Fruit fly (Drosophila melanogaster): ENCODE data around the gene CG4194.
A peak's percentile ranks its signal among the peaks of the same experiment; 100 is the strongest.

Gene CG4194

dm6 chrX:2080367-2080927, 12.1 kb downstream of the CG4194 start, which contains the start of the genes CG16903 and Unc-76 (continued):
- TF ChIP-seq CG15479 (GFP tag; optimal IDR thresholded peaks at IDR 0.05) (no peak), CG18599 (GFP tag; optimal IDR thresholded peaks at IDR 0.05) (peak; percentile 53), org-1 (GFP tag; optimal IDR thresholded peaks at IDR 0.05) (no peak), zf30C (GFP tag; optimal IDR thresholded peaks at IDR 0.05) (no peak), Fer3 (tag; optimal IDR thresholded peaks at IDR 0.05) (no peak), CG1024 (GFP tag; IDR thresholded peaks at IDR 0.05) (no peak), lmd (GFP tag; IDR thresholded peaks at IDR 0.05) (no peak), CG13123 (GFP tag; optimal IDR thresholded peaks at IDR 0.05) (no peak), CG3995 (GFP tag; optimal IDR thresholded peaks at IDR 0.05) (peak; percentile 32), Ravus (GFP tag; IDR thresholded peaks at IDR 0.05) (no peak), CG34224 (GFP tag; IDR thresholded peaks at IDR 0.05; ENCODE audit: partially characterized antibody) (no peak), CG10321 (GFP tag; IDR thresholded peaks at IDR 0.05) (0 out of 2 replicates have a peak, but pooled peaks have one; percentile 23), lola (GFP tag; optimal IDR thresholded peaks at IDR 0.05) (peak in 1 of 3 experiments; percentile 1), gfzf (GFP tag; optimal IDR thresholded peaks at IDR 0.05) (peak; percentile 100), Sox102F (GFP tag; optimal IDR thresholded peaks at IDR 0.05) (no peak), tup (GFP tag; optimal IDR thresholded peaks at IDR 0.05) (no peak), chif (GFP tag; optimal IDR thresholded peaks at IDR 0.05) (peak; percentile 16 to 33), CG7963 (GFP tag; IDR thresholded peaks at IDR 0.05; ENCODE audit: partially characterized antibody) (no peak), aop (GFP tag; IDR thresholded peaks at IDR 0.05) (no peak), CG10209 (GFP tag; optimal IDR thresholded peaks at IDR 0.05) (no peak), Abd-B (GFP tag; optimal IDR thresholded peaks at IDR 0.05) (peak; percentile 17), CG9609 (GFP tag; optimal IDR thresholded peaks at IDR 0.05) (peak; percentile 35), Camta (GFP tag; optimal IDR thresholded peaks at IDR 0.05) (no peak), NFAT (GFP tag; IDR thresholded peaks at IDR 0.05) (peak; percentile 24; the same call in 1 of the 2 replicates), pita (GFP tag; optimal IDR thresholded peaks at IDR 0.05) (peak; percentile 95), Nf-YC (tag; optimal IDR thresholded peaks at IDR 0.05) (peak; percentile 60), CTCF (GFP tag; optimal IDR thresholded peaks at IDR 0.05) (peak; percentile 42), CG43689 (GFP tag; IDR thresholded peaks at IDR 0.05) (no peak), Ada2b (GFP tag; IDR thresholded peaks at IDR 0.05) (no peak), CG31365 (tag; optimal IDR thresholded peaks at IDR 0.05) (peak; percentile 37), CG17328 (GFP tag; IDR thresholded peaks at IDR 0.05) (no peak), Sin3A (optimal IDR thresholded peaks at IDR 0.05) (peak; percentile 77), CG6689 (GFP tag; IDR thresholded peaks at IDR 0.05) (no peak), sqz (GFP tag; optimal IDR thresholded peaks at IDR 0.05) (peak; percentile 76), kay (GFP tag; optimal IDR thresholded peaks at IDR 0.05) (no peak), B-H1 (GFP tag; IDR thresholded peaks at IDR 0.05) (no peak), CoRest (tag; optimal IDR thresholded peaks at IDR 0.05) (peak; percentile 46), Adf1 (GFP tag; IDR thresholded peaks at IDR 0.05) (no peak; the same call in 1 of the 2 replicates), dmrt99B (tag; optimal IDR thresholded peaks at IDR 0.05) (peak; percentile 7), CG7372 (GFP tag; IDR thresholded peaks at IDR 0.05) (no peak), E2f1 (GFP tag; IDR thresholded peaks at IDR 0.05) (no peak), C15 (GFP tag; IDR thresholded peaks at IDR 0.05) (no peak), gro (GFP tag; optimal IDR thresholded peaks at IDR 0.05) (peak; percentile 70), CG8765 (GFP tag; IDR thresholded peaks at IDR 0.05) (no peak), CG11504 (tag; optimal IDR thresholded peaks at IDR 0.05) (peak; percentile 57), salm (tag; optimal IDR thresholded peaks at IDR 0.05) (peak; percentile 52), ac (GFP tag; optimal IDR thresholded peaks at IDR 0.05) (no peak), stc (GFP tag; IDR thresholded peaks at IDR 0.05) (no peak), CG10267 (tag; optimal IDR thresholded peaks at IDR 0.05) (peak; percentile 81), CkIIα-i1 (GFP tag; IDR thresholded peaks at IDR 0.05) (no peak), oc (tag; optimal IDR thresholded peaks at IDR 0.05) (peak; percentile 16), Lim3 (GFP tag; IDR thresholded peaks at IDR 0.05) (no peak)
